Worm (Caenorhabditis elegans): Measurements from ENCODE around the gene popl-7.

popl-7 gene

ce11 chrIV:13386043-13386442 lies 15.6 kb downstream of the popl-7 start, which contains the start of the genes Y62E10A.20, Y62E10A.23 and mdt-9 (continued):
- peak; percentile 59 for TF ChIP-seq sox-4 (tag; optimal IDR thresholded peaks at IDR 0.05)
- peak; percentile 77 for TF ChIP-seq K09A11.1 (tag; optimal IDR thresholded peaks at IDR 0.05; ENCODE audit: insufficient read depth)
- TF ChIP-seq hlh-13 (GFP tag; optimal IDR thresholded peaks at IDR 0.05) = no peak
- TF ChIP-seq pqm-1 (tag; optimal IDR thresholded peaks at IDR 0.05) = no peak
- TF ChIP-seq elt-2 (tag; optimal IDR thresholded peaks at IDR 0.05) = peak; percentile 80
- peak; percentile 63 for TF ChIP-seq ttx-3 (tag; optimal IDR thresholded peaks at IDR 0.05)
- TF ChIP-seq hlh-8 (tag; optimal IDR thresholded peaks at IDR 0.05) = peak; percentile 60
- peak; percentile 14 for TF ChIP-seq ceh-24 (tag; optimal IDR thresholded peaks at IDR 0.05)
- peak; percentile 46 for TF ChIP-seq ceh-18 (tag; optimal IDR thresholded peaks at IDR 0.05)
- peak; percentile 70; the same call in 1 of the 2 replicates for TF ChIP-seq unc-3 (GFP tag; conservative IDR thresholded peaks at IDR 0.05)
- peak; percentile 68 for TF ChIP-seq unc-3 (tag; optimal IDR thresholded peaks at IDR 0.05)
- TF ChIP-seq nhr-232 (tag; optimal IDR thresholded peaks at IDR 0.05) = no peak
- TF ChIP-seq pha-2 (tag; optimal IDR thresholded peaks at IDR 0.05) = peak; percentile 54
- peak; percentile 67 for TF ChIP-seq ceh-34 (tag; optimal IDR thresholded peaks at IDR 0.05)
- peak; percentile 27 for TF ChIP-seq eyg-1 (tag; optimal IDR thresholded peaks at IDR 0.05)
- TF ChIP-seq ceh-30 (tag; optimal IDR thresholded peaks at IDR 0.05) = no peak
- TF ChIP-seq sox-2 (GFP tag; IDR thresholded peaks at IDR 0.05) = peak; percentile 15; the same call in 1 of the 2 replicates
- no peak for TF ChIP-seq nhr-11 (tag; optimal IDR thresholded peaks at IDR 0.05)
- TF ChIP-seq pros-1 (tag; optimal IDR thresholded peaks at IDR 0.05) = peak; percentile 42
- peak; percentile 4 for TF ChIP-seq unc-55 (GFP tag; optimal IDR thresholded peaks at IDR 0.05)
- TF ChIP-seq hlh-15 (tag; optimal IDR thresholded peaks at IDR 0.05) = peak; percentile 49
- peak; percentile 2 for TF ChIP-seq hlh-30 (tag; optimal IDR thresholded peaks at IDR 0.05; ENCODE audit: insufficient read depth)
- TF ChIP-seq syd-9 (tag; optimal IDR thresholded peaks at IDR 0.05) = peak; percentile 47

ce11 chrIV:13386903-13387302 lies 16.4 kb downstream of the popl-7 start, which contains the start of gene lsm-3:
Gene lsm-3 (plus strand): TSS chrIV:13387203.
- no peak for TF ChIP-seq F13H6.1 (tag; optimal IDR thresholded peaks at IDR 0.05)
- TF ChIP-seq ref-2 (tag; optimal IDR thresholded peaks at IDR 0.05) = no peak
- TF ChIP-seq eyg-1 (tag; optimal IDR thresholded peaks at IDR 0.05) = no peak
- no peak for TF ChIP-seq fax-1 (tag; optimal IDR thresholded peaks at IDR 0.05)
- no peak for TF ChIP-seq ztf-16 (tag; optimal IDR thresholded peaks at IDR 0.05)
- TF ChIP-seq dmd-4 (tag; optimal IDR thresholded peaks at IDR 0.05; ENCODE audit: borderline replicate concordance) = no peak
- TF ChIP-seq ttx-3 (tag; optimal IDR thresholded peaks at IDR 0.05) = no peak

DNA sequence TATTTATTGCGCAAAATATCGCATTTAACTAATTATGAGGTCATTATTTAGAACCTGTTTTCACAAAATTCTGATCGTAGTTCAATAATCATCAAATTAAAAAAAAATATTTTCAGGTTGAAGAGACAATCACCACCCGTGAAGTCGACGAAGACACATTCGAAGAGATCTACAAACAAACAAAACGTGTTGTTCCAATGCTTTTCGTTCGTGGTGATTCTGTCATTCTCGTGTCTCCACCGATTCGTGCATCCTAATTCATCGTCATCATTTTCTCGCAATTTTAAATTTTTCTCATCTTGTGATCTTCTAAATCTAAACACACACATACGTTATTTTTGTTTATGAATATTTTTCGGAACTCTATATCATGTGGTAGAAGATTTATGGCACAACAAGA lies 18.3 kb downstream of the popl-7 start:
- TF ChIP-seq ceh-31 (tag; optimal IDR thresholded peaks at IDR 0.05) = no peak
- TF ChIP-seq hlh-30 (tag; optimal IDR thresholded peaks at IDR 0.05; ENCODE audit: insufficient read depth) = no peak
- no peak for TF ChIP-seq pros-1 (tag; optimal IDR thresholded peaks at IDR 0.05)
- no peak for TF ChIP-seq T23F11.4 (GFP tag; optimal IDR thresholded peaks at IDR 0.05)
- TF ChIP-seq dve-1 (tag; optimal IDR thresholded peaks at IDR 0.05) = peak; percentile 35

DNA sequence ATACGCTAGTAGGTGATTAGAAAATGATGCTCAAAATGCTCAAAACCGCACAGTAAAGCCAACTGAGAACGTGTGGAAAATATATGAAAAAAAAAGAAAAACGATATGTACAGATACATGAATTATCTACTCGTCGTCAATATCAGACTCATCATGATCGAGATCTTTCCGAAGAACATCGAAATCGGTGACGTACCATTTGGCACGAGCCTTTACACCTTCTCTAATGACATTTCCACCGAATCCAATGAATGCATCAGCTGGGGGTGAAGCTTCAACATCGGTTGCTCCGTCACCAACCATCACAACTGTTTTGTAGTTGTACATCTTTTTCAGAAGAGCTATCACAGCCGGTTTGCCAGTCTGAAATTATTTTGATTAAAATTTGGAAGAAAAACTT lies 18.7 kb downstream of the popl-7 start:
- TF ChIP-seq T23F11.4 (GFP tag; optimal IDR thresholded peaks at IDR 0.05) = no peak
- no peak for TF ChIP-seq ceh-30 (tag; optimal IDR thresholded peaks at IDR 0.05)
- TF ChIP-seq K09A11.1 (tag; optimal IDR thresholded peaks at IDR 0.05; ENCODE audit: insufficient read depth) = no peak
- TF ChIP-seq tbx-7 (tag; optimal IDR thresholded peaks at IDR 0.05) = no peak

DNA sequence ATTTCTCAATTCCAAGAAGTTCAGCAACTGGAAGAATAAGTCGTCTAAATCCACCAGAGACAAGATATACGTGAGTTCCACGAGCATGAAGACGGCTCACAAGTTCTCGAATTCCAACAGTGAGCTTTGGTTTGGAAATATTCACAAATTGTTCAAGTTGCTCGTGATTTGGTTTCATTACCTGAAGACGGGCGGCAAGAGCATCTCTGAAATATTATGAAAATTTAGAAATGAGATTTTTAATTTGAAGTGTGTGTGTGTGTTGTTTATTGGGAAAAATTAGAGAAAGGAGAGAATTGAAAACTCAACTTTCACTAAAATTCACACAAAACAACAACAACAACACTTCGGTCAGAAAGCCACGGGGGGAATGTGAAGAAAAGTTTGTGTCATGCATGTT lies 20.3 kb downstream of the popl-7 start:
- no peak for TF ChIP-seq pqm-1 (tag; optimal IDR thresholded peaks at IDR 0.05)
- TF ChIP-seq nhr-11 (tag; optimal IDR thresholded peaks at IDR 0.05) = no peak
- TF ChIP-seq ztf-16 (tag; optimal IDR thresholded peaks at IDR 0.05) = no peak
- no peak for TF ChIP-seq unc-86 (tag; optimal IDR thresholded peaks at IDR 0.05)
- no peak for TF ChIP-seq ceh-2 (tag; optimal IDR thresholded peaks at IDR 0.05)
- TF ChIP-seq ceh-30 (tag; optimal IDR thresholded peaks at IDR 0.05) = no peak
- TF ChIP-seq ceh-19 (GFP tag; optimal IDR thresholded peaks at IDR 0.05) = no peak
